Worm (Caenorhabditis elegans) whole organism, late embryonic: Measurements from ENCODE around the gene phat-6.

Experiments used
- npax-4 ChIP-seq: sonication (generic microtip); optimal IDR thresholded peaks from 2 replicates; lab custom pipeline; 2016; ENCODE audit warnings: missing genetic modification characterization, missing compliant biosample characterization
- pros-1 ChIP-seq: fragments of 150-350 bp; optimal IDR thresholded peaks from 2 replicates; lab custom pipeline; 2014; ENCODE audit warnings: missing biosample characterization, missing genetic modification reagents, missing genetic modification characterization

ce11 chrX:15176431-15176911, 17.7 kb downstream of the phat-6 start, which contains the start of gene col-41:
- TF ChIP-seq pros-1 (no peak), npax-4 (tag; lab: Kevin White, UChicago) (no peak)
